Fruit fly (Drosophila melanogaster) whole organism, embryonic: ENCODE measurements around the gene AsnRS.
A peak's percentile ranks its signal among the peaks of the same experiment; 100 is the strongest.

Experiments
- Abd-B ChIP-seq: fragments of 200-800 bp; sonication (Bioruptor generic); optimal IDR thresholded peaks from 2 replicates; lab custom pipeline; 2018; ENCODE audit warnings: missing biosample characterization, mild to moderate bottlenecking, missing genetic modification characterization, moderate library complexity
- Atf-2 ChIP-seq: fragments of 200-800 bp; sonication (Bioruptor generic); optimal IDR thresholded peaks from 2 replicates; lab custom pipeline; 2016; ENCODE audit warnings: missing biosample characterization, missing genetic modification characterization
- CG11093 ChIP-seq: fragments of 200-800 bp; sonication (Bioruptor generic); IDR thresholded peaks from 3 replicates; pipeline ENCODE4 v1.3.6; 2022; ENCODE audit warnings: missing biosample characterization, missing genetic modification characterization
- CG11456 ChIP-seq: fragments of 200-800 bp; sonication (Bioruptor generic); IDR thresholded peaks from 3 replicates; pipeline ENCODE4 v1.3.6; 2022; ENCODE audit warnings: missing biosample characterization, missing genetic modification characterization
- CG11695 ChIP-seq: fragments of 200-800 bp; sonication (Bioruptor generic); IDR thresholded peaks from 3 replicates; pipeline ENCODE4 v1.3.6; 2022; ENCODE audit warnings: missing biosample characterization, missing genetic modification characterization
- CG12071 ChIP-seq: fragments of 200-800 bp; sonication (Bioruptor generic); optimal IDR thresholded peaks from 3 replicates; lab custom pipeline; 2018; ENCODE audit warnings: missing biosample characterization, mild to moderate bottlenecking, missing genetic modification characterization
- CG13296 ChIP-seq: fragments of 200-800 bp; sonication (Bioruptor generic); optimal IDR thresholded peaks from 3 replicates; lab custom pipeline; 2018; ENCODE audit warnings: missing biosample characterization, mild to moderate bottlenecking, missing genetic modification characterization
- CG14710 ChIP-seq: fragments of 200-800 bp; sonication (Bioruptor generic); optimal IDR thresholded peaks from 3 replicates; lab custom pipeline; 2019; ENCODE audit warnings: missing biosample characterization, mild to moderate bottlenecking, missing genetic modification characterization, moderate library complexity
- CG16815 ChIP-seq: fragments of 200-800 bp; sonication (Bioruptor generic); optimal IDR thresholded peaks from 3 replicates; lab custom pipeline; 2017; ENCODE audit warnings: missing biosample characterization, mild to moderate bottlenecking, missing genetic modification characterization
- CG16863 ChIP-seq: fragments of 200-800 bp; sonication (Bioruptor generic); optimal IDR thresholded peaks from 3 replicates; lab custom pipeline; 2016; ENCODE audit warnings: missing biosample characterization, missing genetic modification characterization
- CG17186 ChIP-seq: fragments of 200-800 bp; sonication (Bioruptor generic); optimal IDR thresholded peaks from 3 replicates; lab custom pipeline; 2017; ENCODE audit warnings: missing biosample characterization, missing genetic modification reagents, missing genetic modification characterization
- CG18599 ChIP-seq: fragments of 200-800 bp; sonication (Bioruptor generic); optimal IDR thresholded peaks from 3 replicates; lab custom pipeline; 2017; ENCODE audit warnings: missing biosample characterization, missing genetic modification characterization, mild to moderate bottlenecking, moderate library complexity, missing genetic modification reagents
- CG2120 ChIP-seq: fragments of 200-800 bp; sonication (Bioruptor generic); optimal IDR thresholded peaks from 3 replicates; lab custom pipeline; 2016; ENCODE audit warnings: missing biosample characterization, missing genetic modification characterization
- CG2129 ChIP-seq: fragments of 200-800 bp; sonication (Bioruptor generic); IDR thresholded peaks from 2 replicates; pipeline ENCODE4 v1.3.6; 2022; ENCODE audit warnings: missing biosample characterization, missing genetic modification characterization; ENCODE audit not compliant: partially characterized antibody
- CG2199 ChIP-seq: fragments of 200-800 bp; sonication (Bioruptor generic); IDR thresholded peaks from 3 replicates; pipeline ENCODE4 v1.3.6; 2022; ENCODE audit warnings: missing biosample characterization, missing genetic modification characterization
- CG2712 ChIP-seq: fragments of 200-800 bp; optimal IDR thresholded peaks from 3 replicates; lab custom pipeline; 2019; ENCODE audit warnings: missing biosample characterization, mild to moderate bottlenecking, missing genetic modification characterization, moderate library complexity
- CG30020 ChIP-seq: fragments of 200-800 bp; optimal IDR thresholded peaks from 2 replicates; lab custom pipeline; 2019; ENCODE audit warnings: missing biosample characterization, mild to moderate bottlenecking, missing genetic modification characterization, moderate library complexity
- CG34376 ChIP-seq: fragments of 200-800 bp; sonication (Bioruptor generic); optimal IDR thresholded peaks from 2 replicates; lab custom pipeline; 2018; ENCODE audit warnings: missing biosample characterization, mild to moderate bottlenecking, missing genetic modification characterization
- CG43689 ChIP-seq: fragments of 200-800 bp; sonication (Bioruptor generic); IDR thresholded peaks from 2 replicates; pipeline ENCODE4 v1.3.6; 2022; ENCODE audit warnings: missing biosample characterization, missing genetic modification characterization
- CG5180 ChIP-seq: fragments of 200-800 bp; sonication (Bioruptor generic); optimal IDR thresholded peaks from 3 replicates; lab custom pipeline; 2017; ENCODE audit warnings: missing biosample characterization, missing genetic modification characterization, mild to moderate bottlenecking, moderate library complexity, missing genetic modification reagents
- CG8281 ChIP-seq: fragments of 200-800 bp; sonication (Bioruptor generic); optimal IDR thresholded peaks from 2 replicates; lab custom pipeline; 2018; ENCODE audit warnings: missing biosample characterization, mild to moderate bottlenecking, missing genetic modification characterization, moderate library complexity
- CG9437 ChIP-seq: fragments of 200-800 bp; sonication (Bioruptor generic); optimal IDR thresholded peaks from 2 replicates; lab custom pipeline; 2018; ENCODE audit warnings: missing biosample characterization, mild to moderate bottlenecking, missing genetic modification characterization
- Chrac-16 ChIP-seq: fragments of 200-800 bp; sonication (Bioruptor generic); optimal IDR thresholded peaks from 3 replicates; lab custom pipeline; 2016; ENCODE audit warnings: missing biosample characterization, missing genetic modification characterization
- D19A ChIP-seq: fragments of 200-800 bp; optimal IDR thresholded peaks from 3 replicates; lab custom pipeline; 2019; ENCODE audit warnings: missing biosample characterization, mild to moderate bottlenecking, missing genetic modification characterization, moderate library complexity
- Hey ChIP-seq: fragments of 200-800 bp; sonication (Bioruptor generic); optimal IDR thresholded peaks from 3 replicates; lab custom pipeline; 2018; ENCODE audit warnings: missing biosample characterization, mild to moderate bottlenecking, missing genetic modification characterization
- NFAT ChIP-seq: fragments of 200-800 bp; sonication (Bioruptor generic); IDR thresholded peaks from 2 replicates; pipeline ENCODE4 v1.3.6; 2022; ENCODE audit warnings: missing biosample characterization, missing genetic modification characterization
- Ravus ChIP-seq: fragments of 200-800 bp; sonication (Bioruptor generic); IDR thresholded peaks from 2 replicates; pipeline ENCODE4 v1.3.6; 2022; ENCODE audit warnings: missing biosample characterization, missing genetic modification characterization
- Rx ChIP-seq: fragments of 200-800 bp; sonication (Bioruptor generic); IDR thresholded peaks from 2 replicates; pipeline ENCODE4 v1.3.6; 2022; ENCODE audit warnings: missing biosample characterization, missing genetic modification characterization
- Six4 ChIP-seq: fragments of 200-800 bp; sonication (Bioruptor generic); optimal IDR thresholded peaks from 2 replicates; lab custom pipeline; 2016; ENCODE audit warnings: missing biosample characterization, missing genetic modification characterization
- ab ChIP-seq: fragments of 200-800 bp; sonication (Bioruptor generic); optimal IDR thresholded peaks from 2 replicates; lab custom pipeline; 2016; ENCODE audit warnings: missing biosample characterization, missing genetic modification characterization
- chn ChIP-seq: fragments of 200-800 bp; sonication (Bioruptor generic); optimal IDR thresholded peaks from 2 replicates; lab custom pipeline; 2016; ENCODE audit warnings: missing biosample characterization, missing genetic modification characterization
- dmrt11E ChIP-seq: fragments of 200-800 bp; sonication (Bioruptor generic); optimal IDR thresholded peaks from 3 replicates; lab custom pipeline; 2018; ENCODE audit warnings: missing biosample characterization, mild to moderate bottlenecking, missing genetic modification characterization, moderate library complexity
- dpn ChIP-seq, 2 experiments: fragments of 200-800 bp; sonication (Bioruptor generic); optimal IDR thresholded peaks; 3 replicates each; lab custom pipeline; 2016; ENCODE audit warnings: missing biosample characterization in 2 of 2, missing genetic modification characterization in 2 of 2
- fd102C ChIP-seq: fragments of 200-800 bp; sonication (Bioruptor generic); optimal IDR thresholded peaks from 2 replicates; lab custom pipeline; 2018; ENCODE audit warnings: missing biosample characterization, mild to moderate bottlenecking, missing genetic modification characterization, moderate library complexity
- gcm ChIP-seq: fragments of 200-800 bp; sonication (Bioruptor generic); optimal IDR thresholded peaks from 2 replicates; lab custom pipeline; 2019; ENCODE audit warnings: missing biosample characterization, mild to moderate bottlenecking, missing genetic modification characterization, moderate library complexity
- gcm2 ChIP-seq: fragments of 200-800 bp; sonication (Bioruptor generic); optimal IDR thresholded peaks from 2 replicates; lab custom pipeline; 2016; ENCODE audit warnings: missing biosample characterization, missing genetic modification characterization
- gro ChIP-seq: fragments of 200-800 bp; sonication (Bioruptor generic); optimal IDR thresholded peaks from 2 replicates; lab custom pipeline; 2016; ENCODE audit warnings: missing biosample characterization, missing genetic modification characterization
- gsb ChIP-seq: fragments of 200-800 bp; sonication (Bioruptor generic); IDR thresholded peaks from 2 replicates; pipeline ENCODE4 v1.3.6; 2022; ENCODE audit warnings: missing biosample characterization, missing genetic modification characterization
- hb ChIP-seq: fragments of 200-800 bp; sonication (Bioruptor generic); IDR thresholded peaks from 3 replicates; pipeline ENCODE4 v1.3.6; 2022; ENCODE audit warnings: missing biosample characterization, missing genetic modification characterization; ENCODE audit not compliant: partially characterized antibody
- jigr1 ChIP-seq: fragments of 200-800 bp; sonication (Bioruptor generic); IDR thresholded peaks from 3 replicates; pipeline ENCODE4 v1.3.6; 2022; ENCODE audit warnings: missing biosample characterization, missing genetic modification characterization
- jumu ChIP-seq: fragments of 200-800 bp; sonication (Bioruptor generic); optimal IDR thresholded peaks from 3 replicates; lab custom pipeline; 2016; ENCODE audit warnings: missing biosample characterization, missing genetic modification characterization
- luna ChIP-seq: fragments of 200-800 bp; sonication (Bioruptor generic); optimal IDR thresholded peaks from 2 replicates; lab custom pipeline; 2016; ENCODE audit warnings: missing biosample characterization, missing genetic modification characterization
- nom ChIP-seq: fragments of 200-800 bp; sonication (Bioruptor generic); optimal IDR thresholded peaks from 2 replicates; lab custom pipeline; 2017; ENCODE audit warnings: missing biosample characterization, missing genetic modification characterization, mild to moderate bottlenecking, moderate library complexity, missing genetic modification reagents
- peb ChIP-seq: fragments of 200-800 bp; sonication (Bioruptor generic); IDR thresholded peaks from 2 replicates; pipeline ENCODE4 v1.3.6; 2022; ENCODE audit warnings: missing biosample characterization, missing genetic modification characterization
- sens ChIP-seq: fragments of 200-800 bp; sonication (Bioruptor generic); peaks from one replicate; lab custom pipeline; 2016; ENCODE audit warnings: missing biosample characterization, missing genetic modification characterization
- shn ChIP-seq: fragments of 200-800 bp; sonication (Bioruptor generic); optimal IDR thresholded peaks from 3 replicates; lab custom pipeline; 2016; ENCODE audit warnings: missing biosample characterization, missing genetic modification characterization
- usp ChIP-seq: fragments of >200 bp; optimal IDR thresholded peaks from 2 replicates; lab custom pipeline; 2017; ENCODE audit warnings: missing biosample characterization, missing genetic modification characterization
- wor ChIP-seq: fragments of 200-800 bp; sonication (Bioruptor generic); IDR thresholded peaks from 2 replicates; pipeline ENCODE4 v1.3.6; 2022; ENCODE audit warnings: missing biosample characterization, missing genetic modification characterization
- zen2 ChIP-seq: fragments of 200-800 bp; sonication (Bioruptor generic); IDR thresholded peaks from 3 replicates; pipeline ENCODE4 v1.3.6; 2022; ENCODE audit warnings: missing biosample characterization, missing genetic modification characterization; ENCODE audit not compliant: partially characterized antibody

The AsnRS gene

dm6 chr2L:19158679-19159551 is 27.2 kb upstream of the AsnRS start (continued):
- TF ChIP-seq jigr1 (no peak), CG2129 (GFP tag; lab: Robert Waterston, UW) (no peak), CG14710 (tag; lab: Kevin White, UChicago) (peak; percentile 39), CG2712 (tag; lab: Kevin White, UChicago) (peak; percentile 62), gsb (GFP tag; lab: Robert Waterston, UW) (no peak), CG12071 (no peak), gro (GFP tag; lab: Kevin White, UChicago) (no peak), Abd-B (GFP tag; lab: Kevin White, UChicago) (no peak), D19A (tag; lab: Kevin White, UChicago) (no peak), CG13296 (GFP tag; lab: Kevin White, UChicago) (peak; percentile 2), zen2 (GFP tag; lab: Robert Waterston, UW) (no peak), CG11093 (GFP tag; lab: Robert Waterston, UW) (peak; percentile 41; the same call in 1 of the 3 replicates), hb (GFP tag; lab: Robert Waterston, UW) (no peak), gcm (no peak), Ravus (GFP tag; lab: Robert Waterston, UW) (no peak), jumu (GFP tag; lab: Kevin White, UChicago) (peak; percentile 18), CG11695 (GFP tag; lab: Robert Waterston, UW) (0 out of 3 replicates have a peak, but pooled peaks have one; percentile 9), usp (GFP tag; lab: Kevin White, UChicago) (no peak), Hey (tag; lab: Kevin White, UChicago) (no peak), dmrt11E (tag; lab: Kevin White, UChicago) (peak; percentile 19), gcm2 (GFP tag; lab: Kevin White, UChicago) (no peak), shn (peak; percentile 27), CG2120 (GFP tag; lab: Kevin White, UChicago) (peak; percentile 61), CG11456 (no peak), Rx (GFP tag; lab: Robert Waterston, UW) (0 out of 2 replicates have a peak, but pooled peaks have one; percentile 20), CG16815 (peak; percentile 19), dpn (GFP tag; optimal IDR thresholded peaks at IDR 0.05; lab: Kevin White, UChicago) (peak; percentile 3 to 35), chn (GFP tag; lab: Kevin White, UChicago) (peak; percentile 25), CG16863 (GFP tag; lab: Kevin White, UChicago) (peak; percentile 49), luna (no peak), CG8281 (peak; percentile 7), CG34376 (GFP tag; lab: Kevin White, UChicago) (no peak), peb (GFP tag; lab: Robert Waterston, UW) (no peak), NFAT (GFP tag; lab: Robert Waterston, UW) (no peak), sens (GFP tag; lab: Kevin White, UChicago) (peak; percentile 94), nom (no peak), CG17186 (GFP tag; lab: Kevin White, UChicago) (no peak), wor (GFP tag; lab: Robert Waterston, UW) (no peak), CG2199 (GFP tag; lab: Robert Waterston, UW) (no peak), Chrac-16 (GFP tag; lab: Kevin White, UChicago) (no peak), CG9437 (GFP tag; lab: Kevin White, UChicago) (peak; percentile 1), ab (GFP tag; lab: Kevin White, UChicago) (no peak), fd102C (GFP tag; lab: Kevin White, UChicago) (no peak), CG5180 (GFP tag; lab: Kevin White, UChicago) (peak; percentile 19), Atf-2 (GFP tag; lab: Kevin White, UChicago) (no peak), CG18599 (GFP tag; lab: Kevin White, UChicago) (peak; percentile 16), CG43689 (no peak), Six4 (GFP tag; lab: Kevin White, UChicago) (peak; percentile 15), CG30020 (no peak)
